ENCODE assay signal across 3 fruit fly cellular contexts in genomic region chr2L:5096761-5097160, dm6.
TF ChIP-seq lines count a peak whose summit lies in the region.

No protein-coding gene starts in this region.

- no peak for TF ChIP-seq CTCF in whole organism, embryonic (GFP tag; optimal IDR thresholded peaks at IDR 0.05; lab: Kevin White, UChicago)

TF ChIP-seq in whole organism, embryonic, 481 proteins besides CTCF, POLR2A, EP300 and RAD21 (continues in another document):
- TF ChIP-seq fru (optimal IDR thresholded peaks at IDR 0.05; lab: Kevin White, UChicago) (no peak), Nf-YA (GFP tag; IDR thresholded peaks at IDR 0.05; lab: Robert Waterston, UW) (no peak), CG10543 (GFP tag; optimal IDR thresholded peaks at IDR 0.05; lab: Kevin White, UChicago) (peak; percentile 56), Taf1 (GFP tag; IDR thresholded peaks at IDR 0.05; lab: Robert Waterston, UW) (no peak), YL-1 (GFP tag; optimal IDR thresholded peaks at IDR 0.05; lab: Kevin White, UChicago) (no peak), Fer1 (GFP tag; optimal IDR thresholded peaks at IDR 0.05; lab: Kevin White, UChicago) (peak; percentile 86), row (GFP tag; IDR thresholded peaks at IDR 0.05; lab: Robert Waterston, UW) (no peak), CG16815 (GFP tag; optimal IDR thresholded peaks at IDR 0.05; lab: Kevin White, UChicago) (no peak), MBD-R2 (GFP tag; IDR thresholded peaks at IDR 0.05; lab: Robert Waterston, UW) (no peak), CG8765 (GFP tag; IDR thresholded peaks at IDR 0.05; lab: Robert Waterston, UW) (no peak), Dfd (GFP tag; optimal IDR thresholded peaks at IDR 0.05; lab: Kevin White, UChicago) (no peak), al (GFP tag; IDR thresholded peaks at IDR 0.05; lab: Robert Waterston, UW) (no peak), tgo (GFP tag; IDR thresholded peaks at IDR 0.05; lab: Robert Waterston, UW) (no peak), danr (GFP tag; IDR thresholded peaks at IDR 0.05; lab: Robert Waterston, UW) (no peak), CG4328 (GFP tag; optimal IDR thresholded peaks at IDR 0.05; lab: Kevin White, UChicago) (peak; percentile 70), CG32532 (GFP tag; IDR thresholded peaks at IDR 0.05; lab: Robert Waterston, UW) (peak; percentile 23; the same call in 1 of the 2 replicates), ranshi (GFP tag; IDR thresholded peaks at IDR 0.05; lab: Robert Waterston, UW) (peak; percentile 17; the same call in 1 of the 2 replicates), so (GFP tag; IDR thresholded peaks at IDR 0.05; lab: Robert Waterston, UW) (no peak), CG13296 (GFP tag; optimal IDR thresholded peaks at IDR 0.05; lab: Kevin White, UChicago) (peak; percentile 78), CG7556 (GFP tag; optimal IDR thresholded peaks at IDR 0.05; lab: Kevin White, UChicago) (no peak), Dip2 (GFP tag; IDR thresholded peaks at IDR 0.05; lab: Robert Waterston, UW) (no peak), pnt (GFP tag; optimal IDR thresholded peaks at IDR 0.05; lab: Kevin White, UChicago) (no peak), CG34224 (GFP tag; IDR thresholded peaks at IDR 0.05; lab: Robert Waterston, UW; ENCODE audit: partially characterized antibody) (no peak), crol (GFP tag; IDR thresholded peaks at IDR 0.05; lab: Robert Waterston, UW) (no peak), CG11723 (GFP tag; optimal IDR thresholded peaks at IDR 0.05; lab: Kevin White, UChicago) (no peak), zen2 (GFP tag; IDR thresholded peaks at IDR 0.05; lab: Robert Waterston, UW; ENCODE audit: partially characterized antibody) (no peak), Oli (tag; optimal IDR thresholded peaks at IDR 0.05; lab: Kevin White, UChicago) (no peak), CG10462 (GFP tag; optimal IDR thresholded peaks at IDR 0.05; lab: Kevin White, UChicago) (no peak), cato (GFP tag; optimal IDR thresholded peaks at IDR 0.05; lab: Kevin White, UChicago; ENCODE audit: borderline replicate concordance) (no peak), Sin3A (optimal IDR thresholded peaks at IDR 0.05; lab: Kevin White, UChicago) (no peak), CG3065 (GFP tag; optimal IDR thresholded peaks at IDR 0.05; lab: Kevin White, UChicago) (no peak)

TF ChIP-seq in whole organism, prepupa, 60 proteins besides CTCF, POLR2A, EP300 and RAD21:
- TF ChIP-seq topi (GFP tag; optimal IDR thresholded peaks at IDR 0.05; lab: Kevin White, UChicago) (no peak), CG6163 (GFP tag; IDR thresholded peaks at IDR 0.05; lab: Robert Waterston, UW) (no peak), Eip78C (GFP tag; lab: Kevin White, UChicago) (peak; percentile 50), CG9139 (GFP tag; optimal IDR thresholded peaks at IDR 0.05; lab: Kevin White, UChicago) (peak; percentile 11)

TF ChIP-seq in whole organism, pupa, 21 proteins besides CTCF, POLR2A, EP300 and RAD21:
- TF ChIP-seq CG4496 (GFP tag; IDR thresholded peaks at IDR 0.05; lab: Robert Waterston, UW) (0 out of 3 replicates have a peak, but pooled peaks have one; percentile 35), Ets98B (GFP tag; IDR thresholded peaks at IDR 0.05; lab: Robert Waterston, UW) (0 out of 2 replicates have a peak, but pooled peaks have one; percentile 8), CG32121 (GFP tag; IDR thresholded peaks at IDR 0.05; lab: Robert Waterston, UW) (no peak), gl (tag; optimal IDR thresholded peaks at IDR 0.05; lab: Kevin White, UChicago) (peak; percentile 5)
TF ChIP-seq in whole organism, pupa: peak in this region for 3.

Comparison
In these comparisons a context has a peak if more than half of its experiments do, and no peak if none do; other contexts are left out.
1. Of the 7 proteins assayed by ChIP-seq in both whole organism, embryonic and whole organism, prepupa: peak only in whole organism, embryonic: CG16779 and CG6854; only in whole organism, prepupa: none; in both: none; in neither: 5.